Fruit fly (Drosophila melanogaster) whole organism, embryonic: ENCODE results near the gene CG11367.

Experiments used
- Asciz ChIP-seq: fragments of 200-800 bp; sonication (Bioruptor generic); optimal IDR thresholded peaks from 2 replicates; lab custom pipeline; 2017; ENCODE audit warnings: missing biosample characterization, mild to moderate bottlenecking, missing genetic modification characterization, missing genetic modification reagents
- B-H2 ChIP-seq: fragments of 200-800 bp; sonication (Bioruptor generic); optimal IDR thresholded peaks from 2 replicates; lab custom pipeline; 2018; ENCODE audit warnings: missing biosample characterization, mild to moderate bottlenecking, missing genetic modification characterization
- Blimp-1 ChIP-seq: fragments of 200-800 bp; sonication (Bioruptor generic); optimal IDR thresholded peaks from 3 replicates; lab custom pipeline; 2018; ENCODE audit warnings: missing biosample characterization, missing genetic modification characterization, mild to moderate bottlenecking, moderate library complexity, missing genetic modification reagents
- CG10147 ChIP-seq: fragments of 200-800 bp; sonication (Bioruptor generic); optimal IDR thresholded peaks from 2 replicates; lab custom pipeline; 2019; ENCODE audit warnings: missing biosample characterization, mild to moderate bottlenecking, missing genetic modification characterization, moderate library complexity
- CG10209 ChIP-seq: fragments of 200-800 bp; sonication (Bioruptor generic); optimal IDR thresholded peaks from 3 replicates; lab custom pipeline; 2017; ENCODE audit warnings: missing biosample characterization, mild to moderate bottlenecking, missing genetic modification characterization, missing genetic modification reagents
- CG10274 ChIP-seq: fragments of 200-800 bp; sonication (Bioruptor generic); optimal IDR thresholded peaks from 3 replicates; lab custom pipeline; 2017; ENCODE audit warnings: missing biosample characterization, mild to moderate bottlenecking, missing genetic modification characterization
- CG10654 ChIP-seq: fragments of 200-800 bp; sonication (Bioruptor generic); optimal IDR thresholded peaks from 2 replicates; lab custom pipeline; 2016; ENCODE audit warnings: missing biosample characterization, missing genetic modification characterization
- CG12219 ChIP-seq: fragments of 200-800 bp; sonication (Bioruptor generic); optimal IDR thresholded peaks from 3 replicates; lab custom pipeline; 2018; ENCODE audit warnings: missing biosample characterization, mild to moderate bottlenecking, missing genetic modification characterization
- CG12942 ChIP-seq: fragments of 200-800 bp; sonication (Bioruptor generic); optimal IDR thresholded peaks from 3 replicates; lab custom pipeline; 2016; ENCODE audit warnings: missing biosample characterization, missing genetic modification characterization
- CG14667 ChIP-seq: fragments of 200-800 bp; sonication (Bioruptor generic); IDR thresholded peaks from 2 replicates; pipeline ENCODE4 v1.3.6; 2022; ENCODE audit warnings: missing biosample characterization, missing genetic modification characterization
- CG18599 ChIP-seq: fragments of 200-800 bp; sonication (Bioruptor generic); optimal IDR thresholded peaks from 3 replicates; lab custom pipeline; 2017; ENCODE audit warnings: missing biosample characterization, missing genetic modification characterization, mild to moderate bottlenecking, moderate library complexity, missing genetic modification reagents
- CG2116 ChIP-seq: fragments of 200-800 bp; sonication (Bioruptor generic); optimal IDR thresholded peaks from 3 replicates; lab custom pipeline; 2018; ENCODE audit warnings: missing biosample characterization, mild to moderate bottlenecking, missing genetic modification characterization
- CG2120 ChIP-seq: fragments of 200-800 bp; sonication (Bioruptor generic); optimal IDR thresholded peaks from 3 replicates; lab custom pipeline; 2016; ENCODE audit warnings: missing biosample characterization, missing genetic modification characterization
- CG30020 ChIP-seq: fragments of 200-800 bp; optimal IDR thresholded peaks from 2 replicates; lab custom pipeline; 2019; ENCODE audit warnings: missing biosample characterization, mild to moderate bottlenecking, missing genetic modification characterization, moderate library complexity
- CG31388 ChIP-seq: fragments of 200-800 bp; sonication (Bioruptor generic); optimal IDR thresholded peaks from 2 replicates; lab custom pipeline; 2016; ENCODE audit warnings: missing biosample characterization, missing genetic modification characterization
- CG3847 ChIP-seq: fragments of 200-800 bp; sonication (Bioruptor generic); IDR thresholded peaks from 2 replicates; pipeline ENCODE4 v1.3.6; 2022; ENCODE audit warnings: missing biosample characterization, missing genetic modification characterization
- CG4360 ChIP-seq: fragments of 200-800 bp; sonication (Bioruptor generic); IDR thresholded peaks from 2 replicates; pipeline ENCODE4 v1.3.6; 2022; ENCODE audit warnings: missing biosample characterization, missing genetic modification characterization
- CG4404 ChIP-seq: fragments of 200-800 bp; sonication (Bioruptor generic); IDR thresholded peaks from 2 replicates; pipeline ENCODE4 v1.3.6; 2022; ENCODE audit warnings: missing biosample characterization, missing genetic modification characterization
- CG5245 ChIP-seq: fragments of 200-800 bp; sonication (Bioruptor generic); optimal IDR thresholded peaks from 3 replicates; lab custom pipeline; 2016; ENCODE audit warnings: missing biosample characterization, missing genetic modification characterization
- CG9817 ChIP-seq: fragments of 200-800 bp; sonication (Bioruptor generic); optimal IDR thresholded peaks from 2 replicates; lab custom pipeline; 2018; ENCODE audit warnings: missing biosample characterization, mild to moderate bottlenecking, missing genetic modification characterization, moderate library complexity
- D ChIP-seq, 2 experiments: fragments of 200-800 bp in 1 of 2; fragments of >200 bp in 1 of 2; sonication (Bioruptor generic) in 1 of 2; optimal IDR thresholded peaks; 2 replicates in 1 of 2; 3 replicates in 1 of 2; lab custom pipeline; 2017; ENCODE audit warnings: mild to moderate bottlenecking in 1 of 2, missing biosample characterization in 1 of 2, missing genetic modification characterization in 1 of 2, missing genetic modification reagents in 1 of 2
- H2.0 ChIP-seq: fragments of 200-800 bp; sonication (Bioruptor generic); IDR thresholded peaks from 2 replicates; pipeline ENCODE4 v1.3.6; 2022; ENCODE audit warnings: missing biosample characterization, missing genetic modification characterization
- HLH54F ChIP-seq: fragments of 200-800 bp; sonication (Bioruptor generic); optimal IDR thresholded peaks from 3 replicates; lab custom pipeline; 2016; ENCODE audit warnings: missing biosample characterization, missing genetic modification characterization
- Hmr ChIP-seq: fragments of 200-800 bp; sonication (Bioruptor generic); optimal IDR thresholded peaks from 3 replicates; lab custom pipeline; 2017; ENCODE audit warnings: mild to moderate bottlenecking, missing biosample characterization, missing genetic modification reagents, missing genetic modification characterization
- Hr51 ChIP-seq, 2 experiments: fragments of 200-800 bp; sonication (Bioruptor generic); optimal IDR thresholded peaks; 2 replicates in 1 of 2; 3 replicates in 1 of 2; lab custom pipeline; 2016 to 2018; ENCODE audit warnings: missing biosample characterization in 2 of 2, missing genetic modification characterization in 2 of 2, mild to moderate bottlenecking in 1 of 2, moderate library complexity in 1 of 2
- Kr ChIP-seq: fragments of 200-800 bp; sonication (Bioruptor generic); optimal IDR thresholded peaks from 2 replicates; lab custom pipeline; 2017; ENCODE audit warnings: missing biosample characterization, mild to moderate bottlenecking, missing genetic modification characterization
- Rfx ChIP-seq: fragments of 200-800 bp; sonication (Bioruptor generic); IDR thresholded peaks from 2 replicates; pipeline ENCODE4 v1.3.6; 2022; ENCODE audit warnings: missing biosample characterization, missing genetic modification characterization
- Spps ChIP-seq: fragments of 200-800 bp; sonication (Bioruptor generic); optimal IDR thresholded peaks from 2 replicates; lab custom pipeline; 2018; ENCODE audit warnings: missing biosample characterization, mild to moderate bottlenecking, missing genetic modification characterization
- Sry-δ ChIP-seq: fragments of 200-800 bp; sonication (Bioruptor generic); optimal IDR thresholded peaks from 2 replicates; lab custom pipeline; 2016; ENCODE audit warnings: missing biosample characterization, missing genetic modification characterization
- Taf1 ChIP-seq: fragments of 200-800 bp; sonication (Bioruptor generic); IDR thresholded peaks from 2 replicates; pipeline ENCODE4 v1.3.6; 2022; ENCODE audit warnings: missing biosample characterization, missing genetic modification characterization
- Vsx1 ChIP-seq: fragments of 200-800 bp; sonication (Bioruptor generic); optimal IDR thresholded peaks from 2 replicates; lab custom pipeline; 2017; ENCODE audit warnings: missing biosample characterization, mild to moderate bottlenecking, missing genetic modification characterization, missing genetic modification reagents
- cato ChIP-seq: fragments of 200-800 bp; sonication (Bioruptor generic); optimal IDR thresholded peaks from 2 replicates; lab custom pipeline; 2016; ENCODE audit warnings: missing biosample characterization, missing genetic modification characterization, borderline replicate concordance
- chinmo ChIP-seq: fragments of 200-800 bp; sonication (Bioruptor generic); IDR thresholded peaks from 4 replicates; pipeline ENCODE4 v1.3.6; 2022; ENCODE audit warnings: missing biosample characterization, missing genetic modification characterization; ENCODE audit not compliant: partially characterized antibody
- chm ChIP-seq: fragments of 200-800 bp; sonication (Bioruptor generic); IDR thresholded peaks from 2 replicates; pipeline ENCODE4 v1.3.6; 2022; ENCODE audit warnings: missing biosample characterization, missing genetic modification characterization
- dmrt99B ChIP-seq: fragments of 200-800 bp; sonication (Bioruptor generic); optimal IDR thresholded peaks from 2 replicates; lab custom pipeline; 2018; ENCODE audit warnings: missing biosample characterization, mild to moderate bottlenecking, missing genetic modification characterization, moderate library complexity
- gem ChIP-seq: fragments of 200-800 bp; sonication (Bioruptor generic); optimal IDR thresholded peaks from 2 replicates; lab custom pipeline; 2019; ENCODE audit warnings: missing biosample characterization, mild to moderate bottlenecking, missing genetic modification characterization, moderate library complexity
- hkb ChIP-seq, 2 experiments: fragments of 200-800 bp in 1 of 2; fragments of >200 bp in 1 of 2; sonication (Bioruptor generic) in 1 of 2; IDR thresholded peaks in 1 of 2; optimal IDR thresholded peaks in 1 of 2; 2 replicates each; pipeline versions ENCODE4 v1.3.6 to Lab custom; 2017 to 2022; ENCODE audit warnings: missing biosample characterization in 1 of 2, missing genetic modification characterization in 1 of 2
- nerfin-1 ChIP-seq: fragments of 200-800 bp; sonication (Bioruptor generic); optimal IDR thresholded peaks from 3 replicates; lab custom pipeline; 2019; ENCODE audit warnings: missing biosample characterization, mild to moderate bottlenecking, missing genetic modification characterization, moderate library complexity
- nmo ChIP-seq: fragments of 200-800 bp; sonication (Bioruptor generic); optimal IDR thresholded peaks from 2 replicates; lab custom pipeline; 2018; ENCODE audit warnings: missing biosample characterization, mild to moderate bottlenecking, missing genetic modification characterization, moderate library complexity
- onecut ChIP-seq: fragments of 200-800 bp; sonication (Bioruptor generic); IDR thresholded peaks from 2 replicates; pipeline ENCODE4 v1.3.6; 2022; ENCODE audit warnings: missing biosample characterization, missing genetic modification characterization
- prd ChIP-seq, 3 experiments: fragments of >200 bp in 2 of 3; fragments of 200-800 bp in 1 of 3; sonication (Bioruptor generic) in 1 of 3; optimal IDR thresholded peaks in 2 of 3; IDR thresholded peaks in 1 of 3; 2 replicates in 2 of 3; 3 replicates in 1 of 3; pipeline versions ENCODE4 v1.3.6 to Lab custom; 2017 to 2022; ENCODE audit warnings: missing biosample characterization in 1 of 3, missing genetic modification characterization in 1 of 3
- pum ChIP-seq: fragments of 200-800 bp; sonication (Bioruptor generic); optimal IDR thresholded peaks from 2 replicates; lab custom pipeline; 2016; ENCODE audit warnings: missing biosample characterization, missing genetic modification characterization
- sd ChIP-seq: fragments of 200-800 bp; sonication (Bioruptor generic); optimal IDR thresholded peaks from 3 replicates; lab custom pipeline; 2018; ENCODE audit warnings: missing biosample characterization, mild to moderate bottlenecking, missing genetic modification characterization, moderate library complexity
- tup ChIP-seq: fragments of 200-800 bp; sonication (Bioruptor generic); optimal IDR thresholded peaks from 2 replicates; lab custom pipeline; 2016; ENCODE audit warnings: missing biosample characterization, mild to moderate bottlenecking, missing genetic modification characterization, moderate library complexity
- vfl ChIP-seq: fragments of 200-800 bp; sonication (Bioruptor generic); optimal IDR thresholded peaks from 2 replicates; lab custom pipeline; 2016; ENCODE audit warnings: missing biosample characterization, missing genetic modification characterization
- z ChIP-seq: fragments of 200-800 bp; sonication (Bioruptor generic); IDR thresholded peaks from 3 replicates; pipeline ENCODE4 v1.3.6; 2022; ENCODE audit warnings: missing biosample characterization, missing genetic modification characterization
- zen2 ChIP-seq: fragments of 200-800 bp; sonication (Bioruptor generic); IDR thresholded peaks from 3 replicates; pipeline ENCODE4 v1.3.6; 2022; ENCODE audit warnings: missing biosample characterization, missing genetic modification characterization; ENCODE audit not compliant: partially characterized antibody

The CG11367 gene

DNA sequence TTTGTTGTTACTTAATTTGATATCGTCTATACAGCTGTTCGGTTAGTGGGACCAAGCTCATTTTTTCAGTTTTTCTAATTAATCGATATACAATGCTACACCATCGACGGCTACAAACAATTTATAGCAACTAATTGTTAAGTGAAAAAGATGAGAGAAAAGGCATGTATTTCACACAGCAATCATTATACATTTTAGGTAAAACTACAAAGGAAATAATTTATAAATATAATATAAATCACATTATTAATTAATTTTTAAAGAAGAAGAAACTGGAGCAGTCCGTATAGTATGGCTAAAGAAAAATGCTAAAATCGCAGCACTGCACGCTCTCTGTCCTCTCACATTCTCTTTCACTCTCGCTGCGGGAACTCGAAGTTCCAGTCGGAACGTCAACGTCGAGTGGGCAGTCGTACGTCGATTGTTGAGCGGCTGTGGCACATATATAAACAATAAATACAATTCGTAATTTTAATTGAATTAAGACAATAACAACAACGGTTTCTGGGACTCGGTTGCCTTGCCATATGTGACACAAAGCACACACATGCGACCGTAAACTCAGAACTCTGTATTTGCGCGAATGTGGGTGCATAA, at the start of gene CG11367, which contains the start of gene CG14450 (continued):
- TF ChIP-seq D (optimal IDR thresholded peaks at IDR 0.05; lab: Kevin White, UChicago): no peak
- peak; percentile 21 for TF ChIP-seq D (GFP tag; optimal IDR thresholded peaks at IDR 0.05; lab: Kevin White, UChicago)
- peak; percentile 43 for TF ChIP-seq CG10147 (GFP tag; lab: Kevin White, UChicago)
- TF ChIP-seq CG10209 (GFP tag; lab: Kevin White, UChicago): peak; percentile 8
- no peak for TF ChIP-seq prd (optimal IDR thresholded peaks at IDR 0.05; lab: Kevin White, UChicago)
- 0 out of 3 replicates have a peak, but pooled peaks have one; percentile 10 for TF ChIP-seq prd (GFP tag; IDR thresholded peaks at IDR 0.05; lab: Robert Waterston, UW)
- TF ChIP-seq CG2116: peak; percentile 75
- peak; percentile 25 for TF ChIP-seq Sry-δ
- no peak for TF ChIP-seq CG14667 (GFP tag; lab: Robert Waterston, UW)
- TF ChIP-seq sd (tag; lab: Kevin White, UChicago): peak; percentile 30
- TF ChIP-seq Spps (tag; lab: Kevin White, UChicago): no peak
- TF ChIP-seq nerfin-1 (tag; lab: Kevin White, UChicago): peak; percentile 35
- TF ChIP-seq hkb (optimal IDR thresholded peaks at IDR 0.05; lab: Kevin White, UChicago): no peak
- TF ChIP-seq hkb (GFP tag; IDR thresholded peaks at IDR 0.05; lab: Robert Waterston, UW): no peak
- no peak for TF ChIP-seq HLH54F (GFP tag; lab: Kevin White, UChicago)
- TF ChIP-seq B-H2 (GFP tag; lab: Kevin White, UChicago): peak; percentile 41
- TF ChIP-seq nmo (GFP tag; lab: Kevin White, UChicago): peak; percentile 65
- no peak for TF ChIP-seq Hr51 (GFP tag; optimal IDR thresholded peaks at IDR 0.05; lab: Kevin White, UChicago)
- TF ChIP-seq onecut: no peak; the same call in 1 of the 2 replicates
- TF ChIP-seq CG18599 (GFP tag; lab: Kevin White, UChicago): peak; percentile 44
- TF ChIP-seq Taf1: no peak
- no peak for TF ChIP-seq tup (GFP tag; lab: Kevin White, UChicago)
- no peak for TF ChIP-seq CG4404 (GFP tag; lab: Robert Waterston, UW)
- TF ChIP-seq H2.0 (GFP tag; lab: Robert Waterston, UW): no peak
- TF ChIP-seq CG12942 (GFP tag; lab: Kevin White, UChicago): no peak
- peak; percentile 11 for TF ChIP-seq Hmr
- no peak for TF ChIP-seq CG10274 (GFP tag; lab: Kevin White, UChicago)
- peak; percentile 78 for TF ChIP-seq Blimp-1 (GFP tag; lab: Kevin White, UChicago)
- TF ChIP-seq zen2: no peak
- TF ChIP-seq gem: no peak
- TF ChIP-seq CG10654 (GFP tag; lab: Kevin White, UChicago): no peak
- TF ChIP-seq CG2120 (GFP tag; lab: Kevin White, UChicago): peak; percentile 10
- peak; percentile 27; the same call in 1 of the 2 replicates for TF ChIP-seq CG4360
- peak; percentile 19; the same call in 1 of the 2 replicates for TF ChIP-seq Rfx (GFP tag; lab: Robert Waterston, UW)
- TF ChIP-seq CG9817 (tag; lab: Kevin White, UChicago): peak; percentile 5
- TF ChIP-seq chm (GFP tag; lab: Robert Waterston, UW): no peak
- TF ChIP-seq Vsx1 (GFP tag; lab: Kevin White, UChicago): no peak
- no peak for TF ChIP-seq cato (GFP tag; lab: Kevin White, UChicago)
- no peak for TF ChIP-seq vfl
- no peak for TF ChIP-seq CG31388 (GFP tag; lab: Kevin White, UChicago)
- no peak for TF ChIP-seq CG12219
- peak; percentile 78 for TF ChIP-seq CG30020
- 0 out of 2 replicates have a peak, but pooled peaks have one; percentile 21 for TF ChIP-seq CG3847 (GFP tag; lab: Robert Waterston, UW)
- TF ChIP-seq CG5245 (GFP tag; lab: Kevin White, UChicago): no peak
- no peak for TF ChIP-seq Kr (GFP tag; lab: Kevin White, UChicago)
- peak; percentile 34 for TF ChIP-seq Asciz (GFP tag; lab: Kevin White, UChicago)
- peak; percentile 36; the same call in 1 of the 4 replicates for TF ChIP-seq chinmo (GFP tag; lab: Robert Waterston, UW)
- no peak for TF ChIP-seq pum (GFP tag; lab: Kevin White, UChicago)
- no peak for TF ChIP-seq z (GFP tag; lab: Robert Waterston, UW)
- TF ChIP-seq dmrt99B (tag; lab: Kevin White, UChicago): no peak
